Fruit fly (Drosophila melanogaster): ENCODE measurements around the gene CG14323.

DNA sequence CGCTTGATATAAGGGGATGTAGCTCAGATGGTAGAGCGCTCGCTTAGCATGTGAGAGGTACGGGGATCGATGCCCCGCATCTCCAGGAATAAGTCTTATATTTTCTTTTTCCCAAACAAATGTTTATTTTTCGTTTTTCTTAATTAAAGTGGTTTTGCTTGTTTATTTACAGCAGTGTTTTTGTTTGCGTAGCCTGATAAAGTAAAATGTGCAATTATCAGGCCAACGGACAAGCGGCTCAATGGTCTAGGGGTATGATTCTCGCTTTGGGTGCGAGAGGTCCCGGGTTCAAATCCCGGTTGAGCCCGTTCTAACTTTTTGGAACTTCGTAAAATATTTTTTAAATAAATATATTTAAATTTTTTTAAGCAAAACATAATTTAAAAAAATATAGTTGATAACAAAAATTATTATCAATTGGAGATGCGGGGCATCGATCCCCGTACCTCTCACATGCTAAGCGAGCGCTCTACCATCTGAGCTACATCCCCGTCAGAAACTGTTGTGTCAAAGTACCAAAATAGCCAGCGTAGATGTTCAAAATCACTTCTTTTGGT, 2.1 kb downstream of the CG14323 start:
- no peak for TF ChIP-seq CG16779 (GFP tag; IDR thresholded peaks at IDR 0.05)
- TF ChIP-seq CG1024 (GFP tag; IDR thresholded peaks at IDR 0.05), result no peak
- peak; percentile 6 for TF ChIP-seq CG15601 (tag; optimal IDR thresholded peaks at IDR 0.05)

Data from whole organism, embryonic.